Worm (Caenorhabditis elegans): ENCODE data around the gene Y48A5A.3.
A peak's percentile ranks its signal among the peaks of the same experiment; 100 is the strongest.

Gene Y48A5A.3

DNA sequence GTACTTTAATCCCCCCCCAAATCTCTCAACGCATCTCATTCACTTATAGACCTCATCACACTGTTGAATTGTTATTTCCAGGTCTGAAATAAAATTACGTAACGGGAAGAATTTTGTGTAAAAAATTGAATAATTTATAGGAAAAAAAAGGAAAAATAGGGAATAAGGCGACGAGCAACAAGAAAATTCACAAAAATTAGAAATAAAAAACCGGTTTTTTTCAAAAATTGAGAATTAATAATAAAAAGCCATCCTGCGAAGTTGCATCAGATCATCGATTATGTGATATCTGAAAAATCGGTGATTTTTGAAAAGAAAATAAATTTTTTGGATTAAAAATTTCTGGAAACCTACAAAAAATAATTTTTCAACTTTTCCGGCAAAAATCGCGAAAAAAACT, 39.4 kb downstream of the Y48A5A.3 start (continued):
- TF ChIP-seq rec-8 (tag; optimal IDR thresholded peaks at IDR 0.05) (peak in 1 of 2 experiments; percentile 22), fkh-3 (tag; optimal IDR thresholded peaks at IDR 0.05) (no peak), rpc-1 (optimal IDR thresholded peaks at IDR 0.05) (no peak), rpc-1 (tag; optimal IDR thresholded peaks at IDR 0.05) (no peak), madf-8 (GFP tag; conservative IDR thresholded peaks at IDR 0.05) (0 out of 2 replicates have a peak, but pooled peaks have one; percentile 12), ceh-58 (GFP tag; IDR thresholded peaks at IDR 0.05) (no peak), attf-6 (GFP tag; IDR thresholded peaks at IDR 0.05) (no peak), pha-4 (tag; optimal IDR thresholded peaks at IDR 0.05) (no peak)
